Worm (Caenorhabditis elegans) whole organism, L1 larva: ENCODE measurements around the gene syx-16.

Experiments used
- aly-2 ChIP-seq: fragments of 150-350 bp; optimal IDR thresholded peaks from 2 replicates; lab custom pipeline; 2014; ENCODE audit warnings: missing biosample characterization, missing genetic modification characterization
- ama-1 ChIP-seq: fragments of 150-350 bp; optimal IDR thresholded peaks from 2 replicates; lab custom pipeline; 2014
- blmp-1 ChIP-seq: fragments of 150-350 bp; optimal IDR thresholded peaks from 2 replicates; lab custom pipeline; 2014; ENCODE audit warnings: missing biosample characterization, missing genetic modification characterization
- ceh-63 ChIP-seq: fragments of 200-800 bp; sonication (Bioruptor generic); optimal IDR thresholded peaks from 2 replicates; lab custom pipeline; 2018; ENCODE audit warnings: mild to moderate bottlenecking, missing genetic modification characterization, missing compliant biosample characterization
- ceh-8 ChIP-seq: fragments of 200-800 bp; sonication (Bioruptor generic); optimal IDR thresholded peaks from 2 replicates; lab custom pipeline; 2018; ENCODE audit warnings: mild to moderate bottlenecking, missing genetic modification characterization, moderate library complexity, missing compliant biosample characterization
- ceh-82 ChIP-seq, 3 experiments: fragments of 150-350 bp in 1 of 3; sonication (generic microtip) in 2 of 3; optimal IDR thresholded peaks; 2 replicates each; lab custom pipeline; 2014 to 2017; ENCODE audit warnings: missing biosample characterization in 3 of 3, missing genetic modification characterization in 3 of 3
- dpl-1 ChIP-seq, 3 experiments: fragments of 150-350 bp in 2 of 3; sonication (generic microtip) in 1 of 3; optimal IDR thresholded peaks; 2 replicates each; lab custom pipeline; 2014 to 2017; ENCODE audit warnings: missing biosample characterization in 3 of 3, missing genetic modification characterization in 3 of 3, missing genetic modification reagents in 3 of 3
- efl-1 ChIP-seq, 4 experiments: fragments of 150-350 bp; optimal IDR thresholded peaks in 3 of 4; peaks in 1 of 4; 1 replicate in 1 of 4; 2 replicates in 3 of 4; lab custom pipeline; 2014; ENCODE audit warnings: missing biosample characterization in 2 of 4, missing genetic modification characterization in 2 of 4, missing genetic modification reagents in 2 of 4
- egl-13 ChIP-seq: sonication (generic microtip); optimal IDR thresholded peaks from 2 replicates; lab custom pipeline; 2016; ENCODE audit warnings: missing genotype, missing genetic modification reagents, missing genetic modification characterization, missing compliant biosample characterization
- egl-27 ChIP-seq, 2 experiments: fragments of 150-350 bp in 1 of 2; sonication (generic microtip); optimal IDR thresholded peaks; 3 replicates each; lab custom pipeline; 2017 to 2018; ENCODE audit warnings: missing biosample characterization in 2 of 2, missing genetic modification characterization in 2 of 2, missing genetic modification reagents in 2 of 2
- elt-2 ChIP-seq: sonication (generic microtip); optimal IDR thresholded peaks from 2 replicates; lab custom pipeline; 2016; ENCODE audit warnings: missing genetic modification characterization, mild to moderate bottlenecking, inconsistent platforms, missing compliant biosample characterization, missing genetic modification reagents
- elt-3 ChIP-seq, 6 experiments: fragments of 150-350 bp in 1 of 6; sonication (generic microtip); optimal IDR thresholded peaks; 2 replicates each; lab custom pipeline; 2017 to 2018; ENCODE audit warnings: missing biosample characterization in 6 of 6, missing genetic modification characterization in 6 of 6, inconsistent platforms in 1 of 6
- ets-5 ChIP-seq: fragments of 200-800 bp; sonication (Bioruptor generic); IDR thresholded peaks from 2 replicates; pipeline ENCODE4 v1.3.6; 2022; ENCODE audit warnings: missing genetic modification characterization, missing compliant biosample characterization
- fos-1 ChIP-seq: fragments of 150-350 bp; optimal IDR thresholded peaks from 2 replicates; lab custom pipeline; 2014; ENCODE audit warnings: missing biosample characterization, missing genetic modification characterization
- lin-14 ChIP-seq: fragments of 200-800 bp; sonication (Bioruptor generic); optimal IDR thresholded peaks from 2 replicates; lab custom pipeline; 2018; ENCODE audit warnings: mild to moderate bottlenecking, missing genetic modification characterization, moderate library complexity, missing compliant biosample characterization
- lin-35 ChIP-seq, 2 experiments: fragments of 150-350 bp; optimal IDR thresholded peaks; 2 replicates each; lab custom pipeline; 2014; ENCODE audit warnings: missing biosample characterization in 2 of 2, missing genetic modification characterization in 2 of 2, missing genetic modification reagents in 2 of 2
- lsy-2 ChIP-seq, 2 experiments: fragments of 150-350 bp; optimal IDR thresholded peaks; 2 replicates each; lab custom pipeline; 2014; ENCODE audit warnings: missing biosample characterization in 2 of 2, missing genetic modification characterization in 2 of 2
- mab-9 ChIP-seq: fragments of 200-800 bp; sonication (Bioruptor generic); IDR thresholded peaks from 2 replicates; pipeline ENCODE4 v1.3.6; 2022; ENCODE audit warnings: missing genetic modification reagents, missing genetic modification characterization, missing compliant biosample characterization
- mep-1 ChIP-seq: fragments of 150-350 bp; optimal IDR thresholded peaks from 2 replicates; lab custom pipeline; 2014; ENCODE audit warnings: missing biosample characterization, missing genetic modification characterization
- nhr-12 ChIP-seq: sonication (generic microtip); optimal IDR thresholded peaks from 2 replicates; lab custom pipeline; 2017; ENCODE audit warnings: missing biosample characterization, missing genetic modification characterization
- nhr-19 ChIP-seq: fragments of 200-800 bp; sonication (Bioruptor generic); conservative IDR thresholded peaks from 2 replicates; pipeline ENCODE4 v1.3.6; 2022; ENCODE audit warnings: missing genetic modification characterization, missing compliant biosample characterization
- nhr-20 ChIP-seq: sonication (generic microtip); optimal IDR thresholded peaks from 2 replicates; lab custom pipeline; 2016; ENCODE audit warnings: mild to moderate bottlenecking, missing genetic modification characterization, missing compliant biosample characterization
- nhr-47 ChIP-seq: sonication (generic microtip); optimal IDR thresholded peaks from 2 replicates; lab custom pipeline; 2016; ENCODE audit warnings: mild to moderate bottlenecking, missing genetic modification characterization, moderate library complexity, missing compliant biosample characterization
- nhr-71 ChIP-seq: sonication (generic microtip); optimal IDR thresholded peaks from 2 replicates; lab custom pipeline; 2016; ENCODE audit warnings: mild to moderate bottlenecking, missing genetic modification characterization, moderate library complexity, missing compliant biosample characterization
- nhr-77 ChIP-seq: fragments of 150-350 bp; optimal IDR thresholded peaks from 2 replicates; lab custom pipeline; 2014; ENCODE audit warnings: missing biosample characterization, missing genetic modification characterization
- nhr-84 ChIP-seq: sonication (generic microtip); optimal IDR thresholded peaks from 2 replicates; lab custom pipeline; 2017; ENCODE audit warnings: missing biosample characterization, missing genetic modification characterization
- nhr-85 ChIP-seq: sonication (generic microtip); peaks from one replicate; lab custom pipeline; 2016; ENCODE audit warnings: missing genetic modification characterization, inconsistent platforms, missing compliant biosample characterization
- snu-23 ChIP-seq: sonication (generic microtip); optimal IDR thresholded peaks from 2 replicates; lab custom pipeline; 2016; ENCODE audit warnings: missing genetic modification characterization, missing compliant biosample characterization
- swsn-7 ChIP-seq: sonication (generic microtip); optimal IDR thresholded peaks from 2 replicates; lab custom pipeline; 2016; ENCODE audit warnings: missing genetic modification characterization, missing compliant biosample characterization
- tlp-1 ChIP-seq: fragments of 150-350 bp; optimal IDR thresholded peaks from 2 replicates; lab custom pipeline; 2014; ENCODE audit warnings: missing biosample characterization, missing genetic modification characterization
- unc-130 ChIP-seq: fragments of 150-350 bp; optimal IDR thresholded peaks from 2 replicates; lab custom pipeline; 2017; ENCODE audit warnings: missing biosample characterization, missing genetic modification characterization, inconsistent platforms
- unc-62 ChIP-seq: fragments of 150-350 bp; optimal IDR thresholded peaks from 2 replicates; lab custom pipeline; 2014; ENCODE audit warnings: missing biosample characterization, missing genetic modification reagents, missing genetic modification characterization
- vab-15 ChIP-seq: sonication (generic microtip); optimal IDR thresholded peaks from 2 replicates; lab custom pipeline; 2017; ENCODE audit warnings: missing genotype, mild to moderate bottlenecking, missing genetic modification characterization, missing compliant biosample characterization
- zip-4 ChIP-seq: fragments of 200-800 bp; sonication (Bioruptor generic); optimal IDR thresholded peaks from 2 replicates; lab custom pipeline; 2018; ENCODE audit warnings: mild to moderate bottlenecking, missing genetic modification characterization, moderate library complexity, missing compliant biosample characterization
- ztf-11 ChIP-seq, 2 experiments: sonication (generic microtip); optimal IDR thresholded peaks; 2 replicates each; lab custom pipeline; 2016 to 2017; ENCODE audit warnings: missing genetic modification characterization in 2 of 2, missing biosample characterization in 1 of 2, missing compliant biosample characterization in 1 of 2

Gene syx-16

ce11 chrIII:5201267-5201666 lies 7.6 kb downstream of the syx-16 start (continued):
- TF ChIP-seq nhr-19 (GFP tag; lab: Robert Waterston, UW): 0 out of 2 replicates have a peak, but pooled peaks have one; percentile 11
- no peak for TF ChIP-seq ets-5 (GFP tag; lab: Robert Waterston, UW)
- peak; percentile 73 for TF ChIP-seq nhr-20 (tag; lab: Kevin White, UChicago)
- peak; percentile 40 for TF ChIP-seq tlp-1 (tag; lab: Kevin White, UChicago)
- no peak for TF ChIP-seq zip-4
- no peak for TF ChIP-seq egl-27 (tag; optimal IDR thresholded peaks at IDR 0.05; lab: Kevin White, UChicago)

- TF ChIP-seq nhr-71 (tag; lab: Kevin White, UChicago) (peak; percentile 22), ceh-63 (GFP tag; lab: Kevin White, UChicago) (no peak), nhr-20 (tag; lab: Kevin White, UChicago) (peak; percentile 62), lin-35 (GFP tag; optimal IDR thresholded peaks at IDR 0.05; lab: Kevin White, UChicago) (peak in 1 of 2 experiments; percentile 18), efl-1 (optimal IDR thresholded peaks at IDR 0.05; lab: Kevin White, UChicago) (no peak), efl-1 (GFP tag; optimal IDR thresholded peaks at IDR 0.05 in 1 of 2; lab: Kevin White, UChicago) (peak in 1 of 2 experiments; percentile 64), lin-14 (GFP tag; lab: Kevin White, UChicago) (peak; percentile 31), snu-23 (GFP tag; lab: Kevin White, UChicago) (peak; percentile 28), ceh-82 (tag; optimal IDR thresholded peaks at IDR 0.05; lab: Kevin White, UChicago) (no peak), nhr-47 (no peak), mep-1 (tag; lab: Kevin White, UChicago) (peak; percentile 26), nhr-85 (tag; lab: Kevin White, UChicago) (no peak), blmp-1 (tag; lab: Kevin White, UChicago) (peak; percentile 35), nhr-77 (tag; lab: Kevin White, UChicago) (peak; percentile 61), ceh-8 (GFP tag; lab: Kevin White, UChicago) (peak; percentile 2)
These were observed 8.6 kb downstream of the syx-16 start for ce11 chrIII:5200349-5200748.

DNA sequence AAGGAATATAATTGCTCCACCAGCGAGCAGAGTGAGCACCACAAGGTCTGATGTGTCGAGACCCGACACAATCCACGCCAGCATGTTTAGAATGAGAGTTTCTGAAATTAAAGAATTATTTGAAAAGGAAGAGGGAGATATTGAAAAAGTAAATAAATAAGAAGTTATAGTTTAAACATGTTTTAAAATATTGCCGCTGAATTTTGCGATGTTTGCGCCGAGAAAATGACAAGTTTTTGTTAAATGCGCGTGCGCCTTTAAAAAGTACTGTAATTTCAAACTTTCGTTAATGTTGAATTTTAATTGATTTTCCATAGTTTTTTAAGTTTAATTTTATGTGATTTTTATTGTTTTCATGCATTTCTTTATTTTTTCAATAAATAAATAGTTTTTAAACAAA lies 9.3 kb downstream of the syx-16 start, which contains the start of gene emb-8:
Gene emb-8, minus strand, starts transcription at position 101 of the 400 bp plus-strand sequence.
- TF ChIP-seq nhr-20 (tag; lab: Kevin White, UChicago): no peak
- TF ChIP-seq, all 84 proteins: peak for 0

DNA sequence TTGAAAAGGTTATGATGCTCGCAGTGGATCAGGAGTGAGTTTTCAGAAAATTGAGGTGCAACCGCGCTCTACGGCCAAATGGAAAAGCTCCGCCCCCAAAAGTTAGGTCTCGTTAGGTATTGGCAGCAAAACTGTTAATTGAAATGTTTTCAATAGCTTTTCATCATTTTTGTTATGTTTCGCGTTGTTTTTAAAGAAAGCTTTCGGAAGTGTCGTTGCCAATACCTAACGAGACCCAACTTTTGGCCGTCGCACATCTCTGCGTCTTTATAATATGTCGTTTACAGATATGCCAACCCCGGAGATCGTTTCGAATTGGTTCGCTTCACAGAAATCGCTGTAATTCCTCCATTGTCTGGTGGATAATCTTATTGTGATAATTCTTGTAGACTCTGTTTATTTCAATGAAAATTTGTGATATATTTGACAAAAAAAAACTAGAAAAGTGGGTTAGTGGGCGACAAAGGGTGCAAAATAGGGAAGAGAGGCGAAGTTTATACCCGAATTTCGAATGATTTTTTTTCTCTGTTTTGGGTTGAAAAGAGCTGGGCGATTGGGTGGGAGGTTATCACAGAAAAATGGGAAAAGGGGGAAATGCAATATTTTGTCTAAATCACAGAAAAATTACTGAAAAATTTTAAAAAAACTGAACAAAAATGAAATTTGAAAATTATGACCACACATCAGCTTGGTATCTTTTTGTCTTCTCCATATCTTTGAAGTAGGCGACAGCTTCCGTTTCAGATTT lies 12.4 kb downstream of the syx-16 start:
- peak in 1 of 2 experiments; percentile 0 for TF ChIP-seq efl-1 (optimal IDR thresholded peaks at IDR 0.05; lab: Kevin White, UChicago)
- TF ChIP-seq efl-1 (GFP tag; optimal IDR thresholded peaks at IDR 0.05 in 1 of 2; lab: Kevin White, UChicago): no peak
- TF ChIP-seq unc-130 (tag; lab: Kevin White, UChicago): no peak
- peak; percentile 13 for TF ChIP-seq nhr-71 (tag; lab: Kevin White, UChicago)
- peak; percentile 21 for TF ChIP-seq ama-1 (lab: Kevin White, UChicago)
- TF ChIP-seq aly-2 (tag; lab: Kevin White, UChicago): peak; percentile 65
- TF ChIP-seq swsn-7 (tag; lab: Kevin White, UChicago): no peak
- peak; percentile 5 for TF ChIP-seq elt-2 (tag; lab: Kevin White, UChicago)
- peak; percentile 62 for TF ChIP-seq nhr-85 (tag; lab: Kevin White, UChicago)

DNA sequence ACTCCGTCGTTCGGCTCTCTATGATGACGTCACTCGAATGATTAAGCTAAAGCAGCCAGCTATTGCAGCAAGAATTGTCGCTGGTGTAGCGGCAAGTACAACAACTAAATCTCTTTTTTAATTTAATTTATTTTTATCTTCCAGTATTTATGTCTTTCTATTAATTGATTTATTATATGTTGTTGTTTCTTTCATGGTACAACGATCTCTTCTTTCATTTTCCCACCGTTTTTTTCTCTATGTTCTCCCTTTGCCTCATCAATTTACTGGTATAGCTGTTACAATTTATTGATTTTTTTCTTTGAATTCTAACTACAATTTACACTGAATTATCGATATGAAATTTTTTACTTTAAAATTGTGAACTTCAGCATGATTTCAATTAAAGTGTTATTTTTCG lies 13.2 kb downstream of the syx-16 start, which contains the start of gene moc-6:
Gene moc-6, plus strand, starts transcription at position 301 of the 400 bp plus-strand sequence.
- TF ChIP-seq mab-9 (GFP tag; lab: Robert Waterston, UW): no peak
- no peak for TF ChIP-seq ets-5 (GFP tag; lab: Robert Waterston, UW)
- TF ChIP-seq lsy-2 (tag; optimal IDR thresholded peaks at IDR 0.05; lab: Kevin White, UChicago): no peak
- no peak for TF ChIP-seq dpl-1 (GFP tag; optimal IDR thresholded peaks at IDR 0.05; lab: Kevin White, UChicago)
- no peak for TF ChIP-seq nhr-71 (tag; lab: Kevin White, UChicago)
- TF ChIP-seq elt-3 (tag; optimal IDR thresholded peaks at IDR 0.05; lab: Kevin White, UChicago): peak in 1 of 6 experiments; percentile 10
- TF ChIP-seq snu-23 (GFP tag; lab: Kevin White, UChicago): no peak
- no peak for TF ChIP-seq efl-1 (optimal IDR thresholded peaks at IDR 0.05; lab: Kevin White, UChicago)
- peak in 1 of 2 experiments; percentile 66 for TF ChIP-seq efl-1 (GFP tag; optimal IDR thresholded peaks at IDR 0.05 in 1 of 2; lab: Kevin White, UChicago)
- no peak for TF ChIP-seq ztf-11 (tag; optimal IDR thresholded peaks at IDR 0.05; lab: Kevin White, UChicago)
- no peak for TF ChIP-seq vab-15 (tag; lab: Kevin White, UChicago)
- no peak for TF ChIP-seq nhr-84 (tag; lab: Kevin White, UChicago)
- no peak for TF ChIP-seq ceh-8 (GFP tag; lab: Kevin White, UChicago)
- no peak for TF ChIP-seq nhr-12
- peak; percentile 26 for TF ChIP-seq nhr-85 (tag; lab: Kevin White, UChicago)
- no peak for TF ChIP-seq fos-1 (tag; lab: Kevin White, UChicago)
- no peak for TF ChIP-seq egl-13
- TF ChIP-seq aly-2 (tag; lab: Kevin White, UChicago): no peak
- no peak for TF ChIP-seq unc-62
- TF ChIP-seq blmp-1 (tag; lab: Kevin White, UChicago): no peak
- TF ChIP-seq, all 84 proteins: peak for 3
